Worm (Caenorhabditis elegans) whole organism, late embryonic: Measurements from ENCODE around the gene sre-1.

Experiments used
- F13H6.1 ChIP-seq: sonication (generic microtip); optimal IDR thresholded peaks from 2 replicates; lab custom pipeline; 2016; ENCODE audit warnings: missing genetic modification characterization, missing compliant biosample characterization
- ama-1 ChIP-seq: fragments of 150-350 bp; optimal IDR thresholded peaks from 2 replicates; lab custom pipeline; 2014
- ceh-45 ChIP-seq: fragments of 200-800 bp; sonication (Bioruptor generic); IDR thresholded peaks from 2 replicates; pipeline ENCODE4 v1.3.6; 2022; ENCODE audit warnings: missing genetic modification reagents, missing genetic modification characterization, missing compliant biosample characterization
- ceh-48 ChIP-seq: sonication (generic microtip); optimal IDR thresholded peaks from 2 replicates; lab custom pipeline; 2016; ENCODE audit warnings: missing genetic modification characterization, inconsistent platforms, missing compliant biosample characterization
- ceh-6 ChIP-seq: fragments of 200-800 bp; sonication (Bioruptor generic); optimal IDR thresholded peaks from 2 replicates; lab custom pipeline; 2018; ENCODE audit warnings: mild to moderate bottlenecking, missing genetic modification characterization, missing compliant biosample characterization
- eyg-1 ChIP-seq: sonication (generic microtip); optimal IDR thresholded peaks from 2 replicates; lab custom pipeline; 2016; ENCODE audit warnings: missing genotype, missing genetic modification characterization, missing compliant biosample characterization
- fkh-6 ChIP-seq: sonication (generic microtip); optimal IDR thresholded peaks from 2 replicates; lab custom pipeline; 2016; ENCODE audit warnings: missing genetic modification characterization, missing compliant biosample characterization
- hlh-13 ChIP-seq: fragments of 200-800 bp; sonication (Bioruptor generic); optimal IDR thresholded peaks from 2 replicates; lab custom pipeline; 2018; ENCODE audit warnings: mild to moderate bottlenecking, missing genetic modification characterization, missing compliant biosample characterization
- lin-11 ChIP-seq: fragments of 200-800 bp; sonication (Bioruptor generic); optimal IDR thresholded peaks from 2 replicates; lab custom pipeline; 2018; ENCODE audit warnings: mild to moderate bottlenecking, missing genetic modification characterization, missing compliant biosample characterization
- madf-2 ChIP-seq: sonication (generic microtip); optimal IDR thresholded peaks from 2 replicates; lab custom pipeline; 2017; ENCODE audit warnings: missing genetic modification characterization, missing compliant biosample characterization
- pag-3 ChIP-seq: sonication (generic microtip); optimal IDR thresholded peaks from 2 replicates; lab custom pipeline; 2016; ENCODE audit warnings: missing compliant biosample characterization, missing genetic modification characterization, borderline replicate concordance
- rnt-1 ChIP-seq: sonication (generic microtip); optimal IDR thresholded peaks from 2 replicates; lab custom pipeline; 2016; ENCODE audit warnings: missing genetic modification characterization, missing compliant biosample characterization
- sdc-2 ChIP-seq: sonication (generic microtip); optimal IDR thresholded peaks from 2 replicates; lab custom pipeline; 2016; ENCODE audit warnings: missing genotype, missing genetic modification characterization, missing compliant biosample characterization

DNA sequence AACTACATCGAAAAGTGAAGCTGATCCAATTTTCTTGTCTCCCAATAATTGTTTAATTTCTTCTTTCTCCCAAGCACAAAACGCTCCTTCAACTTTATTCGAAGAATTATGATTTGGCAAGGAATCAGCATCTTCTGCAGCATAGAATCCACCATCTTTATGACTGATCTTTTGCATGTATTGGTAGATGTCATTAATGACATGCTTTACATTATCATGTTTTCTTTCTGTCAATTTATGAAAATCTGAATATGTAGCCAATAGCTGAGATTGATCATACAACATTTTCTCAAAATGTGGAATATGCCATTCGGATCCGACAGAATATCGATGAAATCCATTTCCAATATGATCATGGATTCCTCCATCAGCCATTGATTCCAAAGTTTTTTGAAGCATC, 12.3 kb upstream of the sre-1 start:
- TF ChIP-seq ceh-6 (GFP tag; lab: Kevin White, UChicago) (no peak), ceh-45 (GFP tag; lab: Robert Waterston, UW) (no peak), ama-1 (lab: Kevin White, UChicago) (no peak), madf-2 (tag; lab: Kevin White, UChicago) (no peak), lin-11 (tag; lab: Kevin White, UChicago) (no peak), sdc-2 (tag; lab: Kevin White, UChicago) (no peak), eyg-1 (tag; lab: Kevin White, UChicago) (no peak), F13H6.1 (tag; lab: Kevin White, UChicago) (no peak), fkh-6 (no peak), hlh-13 (GFP tag; lab: Kevin White, UChicago) (no peak), rnt-1 (tag; lab: Kevin White, UChicago) (no peak), pag-3 (tag; lab: Kevin White, UChicago) (no peak), ceh-48 (tag; lab: Kevin White, UChicago) (no peak)
